Fruit fly (Drosophila melanogaster): ENCODE results near the gene CG14974.

CG14974 gene

dm6 chr3L:3620932-3621331 is at the start of gene CG14974:
Gene CG14974, minus strand, starts transcription at chr3L:3621032.
- no peak for TF ChIP-seq noc (tag; optimal IDR thresholded peaks at IDR 0.05)

dm6 chr3L:3667594-3667993 is 46.8 kb upstream of the CG14974 start:
- no peak for TF ChIP-seq noc (tag; optimal IDR thresholded peaks at IDR 0.05)

dm6 chr3L:3665288-3666210 is 44.7 kb upstream of the CG14974 start:
- TF ChIP-seq noc (tag; optimal IDR thresholded peaks at IDR 0.05): no peak

dm6 chr3L:3658768-3659167 is 37.9 kb upstream of the CG14974 start, which contains the start of gene CG43098:
Gene CG43098, plus strand, starts transcription at chr3L:3659068.
- TF ChIP-seq noc (tag; optimal IDR thresholded peaks at IDR 0.05): no peak

dm6 chr3L:3657897-3658296 is 37.1 kb upstream of the CG14974 start:
- TF ChIP-seq noc (tag; optimal IDR thresholded peaks at IDR 0.05): no peak

- no peak for TF ChIP-seq noc (tag; optimal IDR thresholded peaks at IDR 0.05)
Observed at dm6 chr3L:3656867-3657266, 36.0 kb upstream of the CG14974 start.

dm6 chr3L:3654671-3655070 is 33.8 kb upstream of the CG14974 start, which contains the start of gene CG10862:
Gene CG10862, minus strand, starts transcription at chr3L:3654771.
- TF ChIP-seq noc (tag; optimal IDR thresholded peaks at IDR 0.05): no peak

- no peak for TF ChIP-seq noc (tag; optimal IDR thresholded peaks at IDR 0.05)
Observed at dm6 chr3L:3649527-3649926, 28.7 kb upstream of the CG14974 start.

- no peak for TF ChIP-seq noc (tag; optimal IDR thresholded peaks at IDR 0.05)
Observed at dm6 chr3L:3646361-3646759, 25.5 kb upstream of the CG14974 start.

- peak; percentile 6 for TF ChIP-seq noc (tag; optimal IDR thresholded peaks at IDR 0.05)
Observed at dm6 chr3L:3645628-3646360, 25.0 kb upstream of the CG14974 start.

dm6 chr3L:3644337-3645027 is 23.6 kb upstream of the CG14974 start:
- TF ChIP-seq noc (tag; optimal IDR thresholded peaks at IDR 0.05): no peak

dm6 chr3L:3640916-3641315 is 20.1 kb upstream of the CG14974 start:
- no peak for TF ChIP-seq noc (tag; optimal IDR thresholded peaks at IDR 0.05)

- no peak for TF ChIP-seq noc (tag; optimal IDR thresholded peaks at IDR 0.05)
Observed at dm6 chr3L:3639324-3639723, 18.5 kb upstream of the CG14974 start.

- no peak for TF ChIP-seq noc (tag; optimal IDR thresholded peaks at IDR 0.05)
Observed at dm6 chr3L:3638587-3639312, 17.9 kb upstream of the CG14974 start.

- TF ChIP-seq noc (tag; optimal IDR thresholded peaks at IDR 0.05): peak; percentile 77
Observed at dm6 chr3L:3634107-3634737, 13.4 kb upstream of the CG14974 start.

Measured in whole organism, larva.